Worm (Caenorhabditis elegans): ENCODE results near the gene Y59A8B.26.

- TF ChIP-seq lin-15B (tag; optimal IDR thresholded peaks at IDR 0.05) (no peak), dmd-8 (GFP tag; IDR thresholded peaks at IDR 0.05) (no peak), spr-1 (tag; optimal IDR thresholded peaks at IDR 0.05) (no peak), ama-1 (optimal IDR thresholded peaks at IDR 0.05) (no peak)
These were observed 3.5 kb upstream of the Y59A8B.26 start, which contains the start of gene srh-133 for ce11 chrV:18014116-18014515.

Data from whole organism, L4 larva.